Worm (Caenorhabditis elegans): ENCODE data around the gene alh-10.

DNA sequence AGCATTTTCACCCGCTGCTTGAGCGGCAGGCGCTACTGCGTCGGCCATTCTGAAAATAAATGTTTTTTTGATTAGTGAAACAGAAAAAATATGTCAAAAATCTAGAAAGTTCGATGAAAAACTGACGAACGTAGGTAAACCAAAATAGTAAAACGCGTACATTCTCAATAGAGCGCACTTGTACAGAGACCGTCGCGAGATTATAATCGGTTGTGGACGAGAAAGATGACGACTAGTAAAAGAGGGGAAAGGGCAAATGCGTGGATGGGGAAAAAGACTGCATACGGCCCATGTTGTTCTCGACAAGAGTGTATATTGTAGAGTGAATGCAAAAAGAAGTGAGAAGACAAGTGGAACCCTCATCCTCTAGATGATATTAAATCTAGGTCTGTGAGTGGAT lies 43.2 kb downstream of the alh-10 start, which contains the start of gene C36B7.6:
- TF ChIP-seq rec-8 (tag; optimal IDR thresholded peaks at IDR 0.05) (no peak), pha-4 (tag; optimal IDR thresholded peaks at IDR 0.05) (no peak)
